Fruit fly (Drosophila melanogaster): Measurements from ENCODE around the gene Blos4.

Gene Blos4

DNA sequence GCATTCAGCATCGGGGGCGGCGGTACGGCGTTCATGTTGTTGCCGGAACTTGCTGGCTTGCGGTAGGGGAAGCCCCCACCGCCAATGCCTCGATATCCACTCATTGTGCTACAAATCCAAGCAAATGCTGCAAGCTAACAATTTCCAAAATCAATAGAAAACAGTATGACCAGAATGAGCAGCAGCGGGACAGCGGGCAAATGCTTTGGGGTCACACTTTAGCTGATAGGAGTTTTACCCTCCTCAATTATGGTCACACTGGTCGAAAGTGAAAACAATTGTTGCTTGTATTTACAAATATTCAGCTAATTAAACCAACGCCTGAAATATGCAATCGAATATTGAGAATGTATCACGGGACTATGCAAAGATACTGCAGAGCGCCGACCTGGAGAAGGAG is at the start of gene Blos4, which contains the start of gene CG6418:
Blos4 (plus strand) TSS at position 244 of the 400 bp plus-strand sequence.
CG6418 (minus strand) TSS at position 196 of the 400 bp plus-strand sequence.
- TF ChIP-seq pan (optimal IDR thresholded peaks at IDR 0.05) (no peak), psq (optimal IDR thresholded peaks at IDR 0.05) (no peak), CG8478 (optimal IDR thresholded peaks at IDR 0.05) (no peak), EcR (GFP tag; optimal IDR thresholded peaks at IDR 0.05) (no peak), usp (GFP tag; optimal IDR thresholded peaks at IDR 0.05) (no peak), Dll (optimal IDR thresholded peaks at IDR 0.05) (no peak)

DNA sequence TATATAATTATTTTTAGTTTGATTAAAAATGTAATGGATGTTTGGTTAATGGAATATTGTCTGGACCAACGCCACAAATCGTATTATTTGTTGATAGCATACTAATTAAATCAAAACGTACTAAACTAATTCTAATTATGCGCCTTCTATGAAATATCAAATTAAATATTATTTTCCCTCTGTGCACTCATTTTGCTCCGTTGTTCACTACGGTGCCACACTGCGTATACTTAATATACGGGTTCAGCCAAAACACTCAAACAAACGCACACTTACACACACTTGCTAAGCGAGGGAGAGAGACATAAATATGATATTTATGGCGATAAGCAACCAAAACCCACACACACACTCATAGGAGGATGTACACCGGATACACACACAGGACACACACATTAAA is 49.7 kb upstream of the Blos4 start:
- TF ChIP-seq CG8478 (optimal IDR thresholded peaks at IDR 0.05): no peak
- TF ChIP-seq Dll (optimal IDR thresholded peaks at IDR 0.05): no peak
- no peak for TF ChIP-seq psq (optimal IDR thresholded peaks at IDR 0.05)
- no peak for TF ChIP-seq EcR (GFP tag; optimal IDR thresholded peaks at IDR 0.05)
- no peak for TF ChIP-seq pan (optimal IDR thresholded peaks at IDR 0.05)
- TF ChIP-seq usp (GFP tag; optimal IDR thresholded peaks at IDR 0.05): no peak

DNA sequence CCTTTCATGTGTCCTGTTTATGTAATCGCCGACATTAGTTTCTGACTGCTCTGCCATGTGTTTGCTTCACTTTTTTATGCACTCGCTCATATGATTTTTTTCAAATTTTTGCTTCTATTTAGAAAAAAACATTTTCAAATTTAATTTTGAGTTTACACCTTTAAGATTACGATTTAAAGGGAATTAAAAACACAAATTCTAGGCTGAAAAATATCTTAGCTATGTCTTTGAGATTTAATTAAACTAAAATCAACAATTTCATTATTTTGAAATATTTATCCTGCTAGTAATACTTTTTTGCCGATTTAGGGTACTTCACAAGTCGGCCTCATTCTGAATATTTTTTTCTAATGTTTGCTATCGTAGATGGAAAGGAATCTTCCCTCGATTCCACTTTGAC is 45.7 kb upstream of the Blos4 start:
- TF ChIP-seq usp (GFP tag; optimal IDR thresholded peaks at IDR 0.05): no peak
- TF ChIP-seq pan (optimal IDR thresholded peaks at IDR 0.05): no peak
- TF ChIP-seq Dll (optimal IDR thresholded peaks at IDR 0.05): no peak
- no peak for TF ChIP-seq psq (optimal IDR thresholded peaks at IDR 0.05)
- no peak for TF ChIP-seq EcR (GFP tag; optimal IDR thresholded peaks at IDR 0.05)
- TF ChIP-seq CG8478 (optimal IDR thresholded peaks at IDR 0.05): no peak

DNA sequence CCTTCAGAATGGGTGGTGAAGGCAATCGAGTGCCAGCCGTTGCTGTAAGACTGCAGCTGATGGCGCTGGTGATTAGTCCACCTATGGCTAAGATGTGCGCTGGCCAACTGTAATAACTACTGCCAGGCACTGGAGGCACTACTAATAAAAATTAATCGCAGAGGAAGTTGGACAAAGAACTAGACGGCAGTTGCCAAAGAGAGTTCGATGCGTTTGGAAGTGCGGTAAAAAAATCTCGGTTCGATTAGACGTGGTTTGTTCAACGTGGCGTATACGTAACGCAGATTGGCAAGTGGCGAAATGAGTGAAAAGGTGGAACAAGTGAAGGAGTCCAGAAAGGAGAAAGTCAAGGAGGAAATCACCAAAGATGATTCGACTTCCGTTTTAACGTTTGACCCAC is 43.7 kb upstream of the Blos4 start, which contains the start of gene tna:
tna (plus strand) TSS at position 301 of the 400 bp plus-strand sequence.
- TF ChIP-seq EcR (GFP tag; optimal IDR thresholded peaks at IDR 0.05): no peak
- no peak for TF ChIP-seq psq (optimal IDR thresholded peaks at IDR 0.05)
- TF ChIP-seq pan (optimal IDR thresholded peaks at IDR 0.05): no peak
- TF ChIP-seq Dll (optimal IDR thresholded peaks at IDR 0.05): no peak
- no peak for TF ChIP-seq usp (GFP tag; optimal IDR thresholded peaks at IDR 0.05)
- no peak for TF ChIP-seq CG8478 (optimal IDR thresholded peaks at IDR 0.05)

DNA sequence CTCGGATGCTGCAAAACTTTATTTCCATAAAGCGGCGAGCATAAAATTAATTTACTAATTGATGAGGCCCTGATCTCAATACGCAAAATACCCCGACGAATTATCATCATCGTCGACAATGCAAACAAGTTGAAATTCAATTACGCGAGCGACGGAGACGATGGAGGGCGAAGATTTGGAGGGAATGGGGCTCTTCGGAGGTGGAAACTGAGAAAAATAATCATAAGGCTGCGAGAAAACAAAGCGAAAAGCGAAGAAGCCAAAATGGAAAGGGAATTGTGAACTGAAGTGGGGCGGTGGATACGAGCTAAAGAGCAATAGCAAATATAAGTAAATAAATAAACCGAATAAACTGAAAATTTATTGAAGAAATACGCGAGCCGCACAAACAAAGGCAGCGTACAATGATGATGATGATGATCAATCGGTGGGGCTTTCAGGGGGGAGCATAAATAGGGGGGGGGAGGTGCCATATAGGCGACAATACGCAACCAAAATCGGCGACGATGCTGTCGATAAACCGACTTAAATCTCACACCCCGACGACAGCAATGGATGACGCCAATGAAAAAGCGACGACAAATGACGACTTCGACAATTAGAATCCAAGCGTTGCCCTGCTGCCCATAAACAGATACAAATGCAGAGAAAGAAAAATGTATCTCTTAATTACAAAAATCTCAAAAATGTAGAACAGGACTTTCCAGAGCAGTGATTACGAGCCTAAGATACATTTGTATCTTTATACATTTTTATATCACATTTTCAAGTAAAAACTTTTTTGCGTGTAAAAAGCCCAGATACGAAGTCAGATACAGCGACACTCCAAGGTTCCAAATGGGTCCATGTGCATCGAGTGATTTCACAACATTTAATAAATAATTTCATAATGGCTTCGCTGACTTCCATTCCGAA is 40.8 kb upstream of the Blos4 start:
- TF ChIP-seq EcR (GFP tag; optimal IDR thresholded peaks at IDR 0.05) (no peak), Dll (optimal IDR thresholded peaks at IDR 0.05) (no peak), pan (optimal IDR thresholded peaks at IDR 0.05) (no peak), psq (optimal IDR thresholded peaks at IDR 0.05) (no peak), CG8478 (optimal IDR thresholded peaks at IDR 0.05) (no peak), usp (GFP tag; optimal IDR thresholded peaks at IDR 0.05) (no peak)

DNA sequence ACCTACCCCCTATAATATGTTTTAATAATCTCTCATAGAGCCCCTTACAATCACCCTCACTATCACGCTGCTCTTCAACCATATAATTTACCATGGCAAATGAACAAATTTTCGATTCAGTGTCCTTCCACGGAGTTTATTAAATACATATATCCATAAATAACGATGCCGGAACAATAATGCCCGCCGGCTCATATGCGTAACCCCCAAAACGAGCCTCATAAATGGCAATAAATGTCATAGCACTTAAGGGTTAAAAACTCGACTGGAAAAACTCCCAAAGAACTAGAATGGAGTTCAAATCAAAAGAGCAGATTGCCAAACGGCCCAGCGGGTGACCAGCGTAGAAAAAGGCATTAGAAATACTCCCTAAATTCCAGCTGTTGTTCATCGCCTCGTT is 38.0 kb upstream of the Blos4 start:
- TF ChIP-seq CG8478 (optimal IDR thresholded peaks at IDR 0.05): no peak
- no peak for TF ChIP-seq Dll (optimal IDR thresholded peaks at IDR 0.05)
- TF ChIP-seq pan (optimal IDR thresholded peaks at IDR 0.05): no peak
- no peak for TF ChIP-seq psq (optimal IDR thresholded peaks at IDR 0.05)
- no peak for TF ChIP-seq EcR (GFP tag; optimal IDR thresholded peaks at IDR 0.05)
- no peak for TF ChIP-seq usp (GFP tag; optimal IDR thresholded peaks at IDR 0.05)

DNA sequence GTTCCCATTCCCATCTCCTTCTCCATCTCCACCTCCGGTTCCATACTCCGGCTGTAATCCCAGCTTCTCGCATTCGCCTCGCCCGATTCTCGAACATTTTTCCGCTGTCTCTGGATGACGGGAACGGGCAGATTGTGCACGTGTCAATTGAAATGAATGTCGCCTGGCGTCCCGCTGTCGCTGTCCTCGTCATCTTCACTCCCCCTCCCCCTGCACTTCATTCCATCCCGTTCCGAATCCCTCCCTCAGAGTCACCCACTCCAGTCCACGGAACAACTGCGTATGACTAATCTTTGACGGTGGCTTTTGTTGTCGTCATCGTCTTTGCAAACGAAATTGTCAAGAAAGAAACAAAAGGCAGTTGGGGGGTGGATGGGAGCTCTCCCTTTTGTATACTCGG is 37.0 kb upstream of the Blos4 start:
- TF ChIP-seq pan (optimal IDR thresholded peaks at IDR 0.05): no peak

DNA sequence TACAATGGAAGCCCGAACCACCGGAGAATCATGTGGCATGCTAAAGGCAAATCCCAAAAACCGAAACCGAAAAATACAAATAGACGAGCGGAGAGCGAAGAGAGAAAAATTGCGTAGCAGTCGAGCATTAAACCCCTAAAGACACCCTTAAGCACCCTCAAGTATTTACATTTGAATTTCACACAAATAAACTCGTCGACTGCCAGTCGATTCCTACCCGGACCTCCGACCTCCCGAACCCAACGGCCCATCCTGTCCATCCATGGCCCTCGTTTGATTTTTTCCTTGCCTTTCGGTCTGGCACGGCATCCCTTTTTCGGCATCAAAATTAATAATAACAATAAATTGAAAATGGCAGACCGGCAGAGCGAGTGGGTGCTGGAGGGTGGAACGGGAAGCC is 36.1 kb upstream of the Blos4 start:
- TF ChIP-seq pan (optimal IDR thresholded peaks at IDR 0.05) (no peak), EcR (GFP tag; optimal IDR thresholded peaks at IDR 0.05) (no peak), Dll (optimal IDR thresholded peaks at IDR 0.05) (no peak), usp (GFP tag; optimal IDR thresholded peaks at IDR 0.05) (no peak), CG8478 (optimal IDR thresholded peaks at IDR 0.05) (no peak), psq (optimal IDR thresholded peaks at IDR 0.05) (no peak)

DNA sequence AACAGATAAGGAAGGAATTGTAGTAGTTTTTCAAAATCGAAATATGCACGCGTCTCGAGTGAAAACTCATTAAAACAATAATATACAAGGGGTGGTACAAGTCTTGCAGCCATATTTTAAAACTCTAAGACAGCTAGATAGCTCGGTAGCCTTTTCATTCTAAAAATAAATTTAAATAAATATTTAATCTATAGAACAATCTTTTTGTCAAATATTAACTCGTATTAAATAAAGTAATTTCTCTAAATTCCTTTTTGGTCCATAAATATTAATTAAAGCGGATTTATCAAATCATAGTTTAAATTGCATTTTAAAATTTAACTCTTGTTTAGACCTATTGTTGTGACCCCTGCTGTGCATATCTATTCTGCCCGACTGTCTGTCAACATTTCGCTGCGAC is 35.6 kb upstream of the Blos4 start:
- no peak for TF ChIP-seq usp (GFP tag; optimal IDR thresholded peaks at IDR 0.05)
- TF ChIP-seq psq (optimal IDR thresholded peaks at IDR 0.05): no peak
- TF ChIP-seq EcR (GFP tag; optimal IDR thresholded peaks at IDR 0.05): no peak
- TF ChIP-seq pan (optimal IDR thresholded peaks at IDR 0.05): no peak
- no peak for TF ChIP-seq Dll (optimal IDR thresholded peaks at IDR 0.05)
- TF ChIP-seq CG8478 (optimal IDR thresholded peaks at IDR 0.05): no peak

DNA sequence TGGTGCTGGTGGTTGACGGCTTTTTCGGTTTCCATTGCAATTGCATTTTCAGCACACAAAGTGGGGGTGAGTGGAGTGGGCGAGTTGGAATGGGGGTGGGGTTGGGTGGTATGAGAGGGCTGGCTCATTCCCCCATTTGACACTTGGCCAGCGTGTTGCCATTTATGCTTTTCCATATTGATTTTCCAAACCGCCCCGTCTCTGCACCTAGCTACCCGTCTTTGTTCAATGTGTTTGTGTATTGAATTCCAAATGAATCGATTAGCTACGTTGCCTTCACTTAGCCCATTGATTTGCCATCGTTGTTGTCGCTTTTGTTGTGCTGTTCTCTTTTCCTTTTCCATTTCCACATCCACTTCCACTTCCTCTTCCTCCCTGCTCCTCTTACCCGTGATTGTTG is 35.2 kb upstream of the Blos4 start:
- TF ChIP-seq Dll (optimal IDR thresholded peaks at IDR 0.05) (no peak), usp (GFP tag; optimal IDR thresholded peaks at IDR 0.05) (no peak), psq (optimal IDR thresholded peaks at IDR 0.05) (no peak), pan (optimal IDR thresholded peaks at IDR 0.05) (no peak), EcR (GFP tag; optimal IDR thresholded peaks at IDR 0.05) (no peak), CG8478 (optimal IDR thresholded peaks at IDR 0.05) (no peak)

DNA sequence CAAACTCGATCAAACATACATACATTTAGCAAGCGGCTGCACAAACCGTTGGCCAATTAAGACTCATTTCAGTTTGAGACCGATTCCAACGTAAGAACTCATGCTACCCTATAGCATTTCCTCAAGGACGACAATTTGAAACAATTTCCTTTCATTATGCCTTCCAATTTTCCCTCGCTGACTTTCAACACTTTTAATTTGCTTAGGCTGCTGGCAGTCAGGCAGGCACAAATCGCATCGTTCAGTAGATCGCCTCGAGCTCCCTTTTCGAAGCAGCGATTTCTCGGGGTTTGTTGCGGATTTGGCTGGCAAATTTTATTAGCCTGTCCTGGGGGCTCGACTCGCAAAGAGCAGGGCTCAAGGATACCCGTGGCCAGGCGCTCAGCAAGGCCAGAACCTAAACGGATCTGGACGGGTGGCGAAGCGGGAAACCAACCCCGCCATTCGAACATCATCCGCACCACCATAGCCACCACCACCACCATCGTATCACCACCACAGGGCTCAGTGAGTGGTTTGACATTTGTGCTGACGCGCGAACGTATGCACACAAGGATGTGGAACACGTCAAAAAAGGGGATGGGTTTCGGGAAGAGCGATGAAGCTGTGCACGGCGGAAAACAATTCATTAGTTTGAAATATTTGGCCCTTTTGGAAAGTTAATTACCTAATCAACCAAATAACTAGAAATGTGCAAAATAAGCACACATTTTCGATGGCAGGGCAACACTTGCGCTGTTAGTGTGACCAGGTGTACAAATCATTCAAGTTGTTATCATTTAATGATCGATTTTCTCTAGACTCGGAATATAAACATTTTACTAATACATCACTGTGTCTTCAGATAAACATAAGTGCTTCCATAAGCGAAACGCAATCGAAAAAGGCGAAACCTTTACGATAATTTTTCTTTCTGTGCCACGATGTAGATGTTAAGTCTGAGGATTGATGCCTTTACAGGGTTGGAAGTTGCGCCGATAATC is 34.0 kb upstream of the Blos4 start:
- no peak for TF ChIP-seq Dll (optimal IDR thresholded peaks at IDR 0.05)
- no peak for TF ChIP-seq usp (GFP tag; optimal IDR thresholded peaks at IDR 0.05)
- no peak for TF ChIP-seq CG8478 (optimal IDR thresholded peaks at IDR 0.05)
- no peak for TF ChIP-seq psq (optimal IDR thresholded peaks at IDR 0.05)
- TF ChIP-seq pan (optimal IDR thresholded peaks at IDR 0.05): no peak
- no peak for TF ChIP-seq EcR (GFP tag; optimal IDR thresholded peaks at IDR 0.05)

All from whole organism.